Worm (Caenorhabditis elegans) whole organism, young adult: ENCODE results near the gene pfd-5.

ENCODE experiments used
- Y53G8AR.9 ChIP-seq: fragments of 200-800 bp; sonication (Bioruptor generic); conservative IDR thresholded peaks from 2 replicates; pipeline ENCODE4 v1.3.6; 2022; ENCODE audit warnings: missing genetic modification reagents, missing genetic modification characterization, missing compliant biosample characterization
- efl-1 ChIP-seq: fragments of 150-350 bp; optimal IDR thresholded peaks from 2 replicates; lab custom pipeline; 2014; ENCODE audit warnings: missing biosample characterization, missing genetic modification reagents, missing genetic modification characterization
- ets-4 ChIP-seq: fragments of 200-800 bp; sonication (Bioruptor generic); optimal IDR thresholded peaks from 2 replicates; lab custom pipeline; 2018; ENCODE audit warnings: mild to moderate bottlenecking, missing genetic modification characterization, missing compliant biosample characterization
- him-1 ChIP-seq: sonication (generic microtip); optimal IDR thresholded peaks from 2 replicates; lab custom pipeline; 2016; ENCODE audit warnings: missing genotype, missing genetic modification reagents, missing genetic modification characterization, missing compliant biosample characterization
- hlh-26 ChIP-seq: fragments of 200-800 bp; sonication (Bioruptor generic); conservative IDR thresholded peaks from 2 replicates; pipeline ENCODE4 v1.3.6; 2022; ENCODE audit warnings: missing genetic modification reagents, missing genetic modification characterization, missing compliant biosample characterization
- hmg-20 ChIP-seq: fragments of 200-800 bp; sonication (Bioruptor generic); IDR thresholded peaks from 2 replicates; pipeline ENCODE4 v1.3.6; 2022; ENCODE audit warnings: missing genetic modification reagents, missing genetic modification characterization, missing compliant biosample characterization
- sdz-38 ChIP-seq: sonication (generic microtip); optimal IDR thresholded peaks from 2 replicates; lab custom pipeline; 2016; ENCODE audit warnings: missing genotype, missing genetic modification characterization, missing compliant biosample characterization
- unc-130 ChIP-seq: sonication (generic microtip); optimal IDR thresholded peaks from 2 replicates; lab custom pipeline; 2016; ENCODE audit warnings: missing genetic modification reagents, missing genetic modification characterization, missing compliant biosample characterization
- zfh-2 ChIP-seq: fragments of 200-800 bp; sonication (Bioruptor generic); conservative IDR thresholded peaks from 2 replicates; pipeline ENCODE4 v1.3.6; 2022; ENCODE audit warnings: missing genetic modification reagents, missing genetic modification characterization, missing compliant biosample characterization
- ztf-26 ChIP-seq: sonication (generic microtip); optimal IDR thresholded peaks from 2 replicates; lab custom pipeline; 2017; ENCODE audit warnings: missing genetic modification characterization, missing compliant biosample characterization

- no peak for TF ChIP-seq efl-1 (GFP tag; lab: Kevin White, UChicago)
- no peak for TF ChIP-seq zfh-2 (GFP tag; lab: Robert Waterston, UW)
- no peak for TF ChIP-seq Y53G8AR.9 (GFP tag; lab: Robert Waterston, UW)
- no peak for TF ChIP-seq him-1 (tag; lab: Kevin White, UChicago)
- no peak for TF ChIP-seq hmg-20 (GFP tag; lab: Robert Waterston, UW)
- no peak for TF ChIP-seq hlh-26 (GFP tag; lab: Robert Waterston, UW)
- no peak for TF ChIP-seq ets-4 (GFP tag; lab: Kevin White, UChicago)
- no peak for TF ChIP-seq ztf-26 (tag; lab: Kevin White, UChicago)
- no peak for TF ChIP-seq unc-130 (GFP tag; lab: Kevin White, UChicago)
- TF ChIP-seq sdz-38 (tag; lab: Kevin White, UChicago) = no peak
Observed at ce11 chrIII:7201378-7202256, 2.9 kb upstream of the pfd-5 start, which contains the start of gene dpy-31.
